Fruit fly (Drosophila melanogaster) whole organism, prepupa: Measurements from ENCODE around the gene CG42835.

Experiments
- Blimp-1 ChIP-seq: fragments of 200-800 bp; sonication (Bioruptor generic); optimal IDR thresholded peaks from 3 replicates; lab custom pipeline; 2017; ENCODE audit warnings: missing biosample characterization, missing genetic modification characterization, mild to moderate bottlenecking, moderate library complexity, missing genetic modification reagents
- CG10631 ChIP-seq: fragments of 200-800 bp; sonication (Bioruptor generic); optimal IDR thresholded peaks from 2 replicates; lab custom pipeline; 2016; ENCODE audit warnings: missing biosample characterization, missing genetic modification characterization
- CG11294 ChIP-seq: fragments of 200-800 bp; sonication (Bioruptor generic); IDR thresholded peaks from 2 replicates; pipeline ENCODE4 v1.3.6; 2022; ENCODE audit warnings: missing biosample characterization, missing genetic modification characterization
- CG11762 ChIP-seq: fragments of 200-800 bp; sonication (Bioruptor generic); optimal IDR thresholded peaks from 3 replicates; lab custom pipeline; 2016; ENCODE audit warnings: missing biosample characterization, missing genetic modification characterization; ENCODE audit not compliant: insufficient read depth
- CG11902 ChIP-seq: fragments of 200-800 bp; sonication (Bioruptor generic); optimal IDR thresholded peaks from 3 replicates; lab custom pipeline; 2016; ENCODE audit warnings: missing biosample characterization, missing genetic modification characterization
- CG15336 ChIP-seq: fragments of 200-800 bp; sonication (Bioruptor generic); IDR thresholded peaks from 2 replicates; pipeline ENCODE4 v1.3.6; 2022; ENCODE audit warnings: missing biosample characterization, missing genetic modification characterization
- CG1621 ChIP-seq: fragments of 200-800 bp; sonication (Bioruptor generic); optimal IDR thresholded peaks from 3 replicates; lab custom pipeline; 2018; ENCODE audit warnings: missing biosample characterization, mild to moderate bottlenecking, missing genetic modification characterization
- CG16779 ChIP-seq: fragments of 200-800 bp; sonication (Bioruptor generic); optimal IDR thresholded peaks from 3 replicates; lab custom pipeline; 2017; ENCODE audit warnings: missing biosample characterization, mild to moderate bottlenecking, missing genetic modification characterization
- CG3032 ChIP-seq: fragments of 200-800 bp; optimal IDR thresholded peaks from 2 replicates; lab custom pipeline; 2019; ENCODE audit warnings: missing biosample characterization, mild to moderate bottlenecking, missing genetic modification characterization, moderate library complexity
- CG32006 ChIP-seq: fragments of 200-800 bp; sonication (Bioruptor generic); optimal IDR thresholded peaks from 3 replicates; lab custom pipeline; 2017; ENCODE audit warnings: missing biosample characterization, mild to moderate bottlenecking, missing genetic modification characterization
- CG34406 ChIP-seq: fragments of 200-800 bp; sonication (Bioruptor generic); optimal IDR thresholded peaks from 3 replicates; lab custom pipeline; 2016; ENCODE audit warnings: missing biosample characterization, missing genetic modification characterization
- CG3919 ChIP-seq: fragments of 200-800 bp; sonication (Bioruptor generic); optimal IDR thresholded peaks from 3 replicates; lab custom pipeline; 2016; ENCODE audit warnings: missing biosample characterization, missing genetic modification characterization
- CG4318 ChIP-seq: fragments of 200-800 bp; sonication (Bioruptor generic); optimal IDR thresholded peaks from 3 replicates; lab custom pipeline; 2017; ENCODE audit warnings: missing biosample characterization, mild to moderate bottlenecking, missing genetic modification characterization
- CG6276 ChIP-seq: fragments of 200-800 bp; sonication (Bioruptor generic); optimal IDR thresholded peaks from 2 replicates; lab custom pipeline; 2017; ENCODE audit warnings: missing biosample characterization, mild to moderate bottlenecking, missing genetic modification characterization
- CG6792 ChIP-seq: fragments of 200-800 bp; sonication (Bioruptor generic); optimal IDR thresholded peaks from 3 replicates; lab custom pipeline; 2016; ENCODE audit warnings: missing biosample characterization, missing genetic modification characterization
- CG6808 ChIP-seq: fragments of 200-800 bp; sonication (Bioruptor generic); optimal IDR thresholded peaks from 3 replicates; lab custom pipeline; 2017; ENCODE audit warnings: missing biosample characterization, missing genetic modification characterization, mild to moderate bottlenecking, moderate library complexity, missing genetic modification reagents
- CG8119 ChIP-seq: fragments of 200-800 bp; sonication (Bioruptor generic); IDR thresholded peaks from 3 replicates; pipeline ENCODE4 v1.3.6; 2022; ENCODE audit warnings: missing biosample characterization, missing genetic modification characterization
- CG8319 ChIP-seq: fragments of 200-800 bp; sonication (Bioruptor generic); optimal IDR thresholded peaks from 3 replicates; lab custom pipeline; 2016; ENCODE audit warnings: missing biosample characterization, missing genetic modification characterization
- CG8632 ChIP-seq: fragments of 200-800 bp; sonication (Bioruptor generic); optimal IDR thresholded peaks from 3 replicates; lab custom pipeline; 2016; ENCODE audit warnings: missing biosample characterization, missing genetic modification characterization
- Eip93F ChIP-seq: fragments of 200-800 bp; sonication (Bioruptor generic); optimal IDR thresholded peaks from 2 replicates; lab custom pipeline; 2016; ENCODE audit warnings: missing biosample characterization, mild to moderate bottlenecking, missing genetic modification characterization
- Ets96B ChIP-seq: fragments of 200-800 bp; optimal IDR thresholded peaks from 2 replicates; lab custom pipeline; 2019; ENCODE audit warnings: missing biosample characterization, mild to moderate bottlenecking, missing genetic modification characterization, moderate library complexity
- Gug ChIP-seq: fragments of 200-800 bp; sonication (Bioruptor generic); IDR thresholded peaks from 2 replicates; pipeline ENCODE4 v1.3.6; 2022; ENCODE audit warnings: missing biosample characterization, missing genetic modification characterization
- Hr38 ChIP-seq: sonication (Bioruptor generic); optimal IDR thresholded peaks from 2 replicates; lab custom pipeline; 2016; ENCODE audit warnings: missing biosample characterization, missing genetic modification characterization
- Hr39 ChIP-seq: fragments of 200-800 bp; sonication (Bioruptor generic); optimal IDR thresholded peaks from 2 replicates; lab custom pipeline; 2016; ENCODE audit warnings: missing biosample characterization, missing genetic modification characterization
- Hr4 ChIP-seq: fragments of 200-800 bp; sonication (Bioruptor generic); optimal IDR thresholded peaks from 3 replicates; lab custom pipeline; 2016; ENCODE audit warnings: missing biosample characterization, missing genetic modification characterization
- Lpt ChIP-seq: fragments of 200-800 bp; sonication (Bioruptor generic); optimal IDR thresholded peaks from 3 replicates; lab custom pipeline; 2016; ENCODE audit warnings: missing biosample characterization, missing genetic modification characterization
- OdsH ChIP-seq: fragments of 200-800 bp; sonication (Bioruptor generic); optimal IDR thresholded peaks from 3 replicates; lab custom pipeline; 2016; ENCODE audit warnings: missing biosample characterization, missing genetic modification characterization
- Sox14 ChIP-seq: fragments of 200-800 bp; sonication (Bioruptor generic); optimal IDR thresholded peaks from 3 replicates; lab custom pipeline; 2016; ENCODE audit warnings: missing biosample characterization, missing genetic modification characterization
- Sox15 ChIP-seq: fragments of 200-800 bp; sonication (Bioruptor generic); optimal IDR thresholded peaks from 3 replicates; lab custom pipeline; 2016; ENCODE audit warnings: missing biosample characterization, missing genetic modification characterization
- achi ChIP-seq: fragments of 200-800 bp; sonication (Bioruptor generic); optimal IDR thresholded peaks from 3 replicates; lab custom pipeline; 2016; ENCODE audit warnings: missing biosample characterization, missing genetic modification characterization
- cyc ChIP-seq: fragments of 200-800 bp; sonication (Bioruptor generic); optimal IDR thresholded peaks from 3 replicates; lab custom pipeline; 2016; ENCODE audit warnings: missing biosample characterization, missing genetic modification characterization
- dac ChIP-seq: fragments of 200-800 bp; sonication (Bioruptor generic); optimal IDR thresholded peaks from 2 replicates; lab custom pipeline; 2017; ENCODE audit warnings: missing biosample characterization, mild to moderate bottlenecking, missing genetic modification characterization
- esn ChIP-seq: fragments of 200-800 bp; sonication (Bioruptor generic); optimal IDR thresholded peaks from 2 replicates; lab custom pipeline; 2016; ENCODE audit warnings: missing biosample characterization, mild to moderate bottlenecking, missing genetic modification characterization, moderate library complexity
- fd59A ChIP-seq: fragments of 200-800 bp; sonication (Bioruptor generic); optimal IDR thresholded peaks from 2 replicates; lab custom pipeline; 2017; ENCODE audit warnings: missing biosample characterization, mild to moderate bottlenecking, missing genetic modification characterization, missing genetic modification reagents
- fd85E ChIP-seq: fragments of 200-800 bp; sonication (Bioruptor generic); optimal IDR thresholded peaks from 3 replicates; lab custom pipeline; 2016; ENCODE audit warnings: missing biosample characterization, missing genetic modification characterization
- fkh ChIP-seq: fragments of 200-800 bp; sonication (Bioruptor generic); optimal IDR thresholded peaks from 3 replicates; lab custom pipeline; 2017; ENCODE audit warnings: missing biosample characterization, mild to moderate bottlenecking, missing genetic modification characterization, moderate library complexity
- lz ChIP-seq: fragments of 200-800 bp; sonication (Bioruptor generic); optimal IDR thresholded peaks from 3 replicates; lab custom pipeline; 2016; ENCODE audit warnings: missing biosample characterization, missing genetic modification characterization
- net ChIP-seq: fragments of 200-800 bp; sonication (Bioruptor generic); optimal IDR thresholded peaks from 3 replicates; lab custom pipeline; 2016; ENCODE audit warnings: missing biosample characterization, missing genetic modification characterization
- salr ChIP-seq, 2 experiments: fragments of 200-800 bp; sonication (Bioruptor generic); optimal IDR thresholded peaks; 3 replicates each; lab custom pipeline; 2016 to 2018; ENCODE audit warnings: missing biosample characterization in 2 of 2, missing genetic modification characterization in 2 of 2, mild to moderate bottlenecking in 1 of 2
- ss ChIP-seq, 2 experiments: fragments of 200-800 bp; sonication (Bioruptor generic); optimal IDR thresholded peaks; 2 replicates in 1 of 2; 3 replicates in 1 of 2; lab custom pipeline; 2017 to 2018; ENCODE audit warnings: mild to moderate bottlenecking in 2 of 2, missing biosample characterization in 2 of 2, missing genetic modification characterization in 2 of 2, moderate library complexity in 1 of 2
- svp ChIP-seq: fragments of 200-800 bp; sonication (Bioruptor generic); peaks from one replicate; lab custom pipeline; 2016; ENCODE audit warnings: missing biosample characterization, missing genetic modification characterization
- topi ChIP-seq: fragments of 200-800 bp; sonication (Bioruptor generic); optimal IDR thresholded peaks from 3 replicates; lab custom pipeline; 2016; ENCODE audit warnings: missing biosample characterization, missing genetic modification characterization
- vri ChIP-seq: fragments of 200-800 bp; sonication (Bioruptor generic); optimal IDR thresholded peaks from 3 replicates; lab custom pipeline; 2016; ENCODE audit warnings: missing biosample characterization, mild to moderate bottlenecking, missing genetic modification characterization

Gene CG42835

DNA sequence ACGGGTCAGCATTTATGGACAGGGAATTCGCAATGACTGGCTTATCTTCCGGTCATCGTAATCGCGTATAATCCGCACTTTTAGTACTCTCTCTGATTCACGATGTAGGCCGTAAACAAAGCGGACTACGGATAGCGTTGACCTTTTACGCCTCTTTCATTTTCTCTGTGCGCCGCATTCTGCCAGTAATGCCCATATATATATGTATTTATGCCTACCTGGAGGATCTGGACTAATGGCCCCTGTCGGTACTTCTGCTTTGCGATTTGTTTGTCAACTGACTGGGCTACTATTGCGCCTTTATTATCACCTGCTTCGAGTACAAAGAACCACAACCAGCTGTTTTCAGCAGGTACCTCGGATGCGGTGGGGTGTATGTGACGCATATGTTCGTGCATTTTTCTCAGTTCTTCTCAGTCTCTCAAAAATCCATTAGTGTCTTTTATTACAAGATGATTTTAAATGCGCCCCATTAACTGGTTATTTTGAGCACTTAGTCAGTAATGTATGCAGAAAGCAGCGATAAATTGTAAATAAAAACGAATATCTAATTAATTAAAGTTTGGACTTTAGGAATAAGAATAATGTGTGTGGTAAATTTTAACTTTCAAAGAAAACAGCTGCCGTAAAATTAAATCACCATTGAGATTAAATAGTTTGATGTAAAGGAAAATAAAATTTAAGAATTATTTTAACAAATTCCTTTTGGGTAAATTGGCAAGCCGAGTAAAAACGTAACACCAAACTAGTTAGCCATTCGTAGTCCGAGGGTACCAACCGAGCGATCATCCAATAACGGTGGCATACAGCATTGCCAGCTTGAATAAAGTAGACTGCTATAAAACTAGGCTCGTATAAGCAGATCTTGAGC lies 25.9 kb upstream of the CG42835 start, which contains the start of gene CREG (continued):
- peak; percentile 72 for TF ChIP-seq esn (GFP tag; lab: Kevin White, UChicago)
- peak; percentile 65 for TF ChIP-seq topi (GFP tag; lab: Kevin White, UChicago)
- no peak for TF ChIP-seq CG11762 (GFP tag; lab: Kevin White, UChicago)
- TF ChIP-seq CG34406 = peak; percentile 45
- no peak for TF ChIP-seq CG8319 (GFP tag; lab: Kevin White, UChicago)
- peak; percentile 36 for TF ChIP-seq achi (GFP tag; lab: Kevin White, UChicago)
- TF ChIP-seq CG6792 (GFP tag; lab: Kevin White, UChicago) = peak; percentile 35
- TF ChIP-seq CG6276 (GFP tag; lab: Kevin White, UChicago) = peak; percentile 22
- TF ChIP-seq salr (GFP tag; optimal IDR thresholded peaks at IDR 0.05; lab: Kevin White, UChicago) = peak in 1 of 2 experiments; percentile 73
- peak; percentile 36 for TF ChIP-seq CG4318
- no peak for TF ChIP-seq fd85E
- peak; percentile 59 for TF ChIP-seq Sox14
- TF ChIP-seq Blimp-1 (GFP tag; lab: Kevin White, UChicago) = peak; percentile 11
- peak; percentile 44 for TF ChIP-seq net
- no peak for TF ChIP-seq Sox15 (GFP tag; lab: Kevin White, UChicago)
- TF ChIP-seq Hr39 (GFP tag; lab: Kevin White, UChicago) = peak; percentile 26
- peak; percentile 34 for TF ChIP-seq cyc (GFP tag; lab: Kevin White, UChicago)
- no peak for TF ChIP-seq Hr38 (GFP tag; lab: Kevin White, UChicago)
- TF ChIP-seq CG3919 (GFP tag; lab: Kevin White, UChicago) = peak; percentile 53
- TF ChIP-seq CG16779 (tag; lab: Kevin White, UChicago) = no peak

- TF ChIP-seq Hr4 (GFP tag; lab: Kevin White, UChicago) (no peak), lz (GFP tag; lab: Kevin White, UChicago) (no peak), fkh (peak; percentile 19), CG1621 (tag; lab: Kevin White, UChicago) (no peak)
- TF ChIP-seq, all 60 proteins: peak for 1
Observed at dm6 chr3R:17400102-17400501, 20.3 kb upstream of the CG42835 start.

dm6 chr3R:17400675-17401118 lies 19.7 kb upstream of the CG42835 start:
- TF ChIP-seq CG11294 (no peak; the same call in 1 of the 2 replicates), fd59A (GFP tag; lab: Kevin White, UChicago) (no peak), Sox15 (GFP tag; lab: Kevin White, UChicago) (peak; percentile 19), CG32006 (GFP tag; lab: Kevin White, UChicago) (peak; percentile 69), CG16779 (tag; lab: Kevin White, UChicago) (peak; percentile 17), CG10631 (peak; percentile 63), CG11902 (GFP tag; lab: Kevin White, UChicago) (peak; percentile 73), vri (GFP tag; lab: Kevin White, UChicago) (no peak), CG8632 (GFP tag; lab: Kevin White, UChicago) (peak; percentile 29), lz (GFP tag; lab: Kevin White, UChicago) (peak; percentile 63), ss (GFP tag; optimal IDR thresholded peaks at IDR 0.05; lab: Kevin White, UChicago) (peak; percentile 44 to 67), dac (GFP tag; lab: Kevin White, UChicago) (peak; percentile 34), CG15336 (GFP tag; lab: Robert Waterston, UW) (peak; percentile 48), CG11762 (GFP tag; lab: Kevin White, UChicago) (peak; percentile 77), cyc (GFP tag; lab: Kevin White, UChicago) (peak; percentile 75), CG1621 (tag; lab: Kevin White, UChicago) (peak; percentile 20), Lpt (GFP tag; lab: Kevin White, UChicago) (peak; percentile 70), CG34406 (peak; percentile 36), esn (GFP tag; lab: Kevin White, UChicago) (peak; percentile 72), CG6792 (GFP tag; lab: Kevin White, UChicago) (peak; percentile 64), CG3919 (GFP tag; lab: Kevin White, UChicago) (peak; percentile 83), Ets96B (peak; percentile 75), Eip93F (GFP tag; lab: Kevin White, UChicago) (no peak), Hr4 (GFP tag; lab: Kevin White, UChicago) (peak; percentile 65), OdsH (peak; percentile 55), Gug (GFP tag; lab: Robert Waterston, UW) (no peak), CG6276 (GFP tag; lab: Kevin White, UChicago) (peak; percentile 67), CG3032 (tag; lab: Kevin White, UChicago) (peak; percentile 39), CG4318 (peak; percentile 31), fd85E (peak; percentile 20), topi (GFP tag; lab: Kevin White, UChicago) (peak; percentile 84), CG8119 (GFP tag; lab: Robert Waterston, UW) (peak; percentile 54; the same call in 1 of the 3 replicates), CG6808 (GFP tag; lab: Kevin White, UChicago) (peak; percentile 58), svp (GFP tag; lab: Kevin White, UChicago) (peak; percentile 96)
